Fruit fly (Drosophila melanogaster) whole organism, prepupa: ENCODE measurements around the gene AIMP2.

Source experiments
- CG10631 ChIP-seq: fragments of 200-800 bp; sonication (Bioruptor generic); optimal IDR thresholded peaks from 2 replicates; lab custom pipeline; 2016; ENCODE audit warnings: missing biosample characterization, missing genetic modification characterization
- CG11294 ChIP-seq: fragments of 200-800 bp; sonication (Bioruptor generic); IDR thresholded peaks from 2 replicates; pipeline ENCODE4 v1.3.6; 2022; ENCODE audit warnings: missing biosample characterization, missing genetic modification characterization
- CG11902 ChIP-seq: fragments of 200-800 bp; sonication (Bioruptor generic); optimal IDR thresholded peaks from 3 replicates; lab custom pipeline; 2016; ENCODE audit warnings: missing biosample characterization, missing genetic modification characterization
- CG15336 ChIP-seq: fragments of 200-800 bp; sonication (Bioruptor generic); IDR thresholded peaks from 2 replicates; pipeline ENCODE4 v1.3.6; 2022; ENCODE audit warnings: missing biosample characterization, missing genetic modification characterization
- CG1621 ChIP-seq: fragments of 200-800 bp; sonication (Bioruptor generic); optimal IDR thresholded peaks from 3 replicates; lab custom pipeline; 2018; ENCODE audit warnings: missing biosample characterization, mild to moderate bottlenecking, missing genetic modification characterization
- CG3032 ChIP-seq: fragments of 200-800 bp; optimal IDR thresholded peaks from 2 replicates; lab custom pipeline; 2019; ENCODE audit warnings: missing biosample characterization, mild to moderate bottlenecking, missing genetic modification characterization, moderate library complexity
- CG34406 ChIP-seq: fragments of 200-800 bp; sonication (Bioruptor generic); optimal IDR thresholded peaks from 3 replicates; lab custom pipeline; 2016; ENCODE audit warnings: missing biosample characterization, missing genetic modification characterization
- CG3919 ChIP-seq: fragments of 200-800 bp; sonication (Bioruptor generic); optimal IDR thresholded peaks from 3 replicates; lab custom pipeline; 2016; ENCODE audit warnings: missing biosample characterization, missing genetic modification characterization
- CG4318 ChIP-seq: fragments of 200-800 bp; sonication (Bioruptor generic); optimal IDR thresholded peaks from 3 replicates; lab custom pipeline; 2017; ENCODE audit warnings: missing biosample characterization, mild to moderate bottlenecking, missing genetic modification characterization
- CG6163 ChIP-seq: fragments of 200-800 bp; sonication (Bioruptor generic); IDR thresholded peaks from 3 replicates; pipeline ENCODE4 v1.3.6; 2022; ENCODE audit warnings: missing biosample characterization, missing genetic modification characterization
- CG6276 ChIP-seq: fragments of 200-800 bp; sonication (Bioruptor generic); optimal IDR thresholded peaks from 2 replicates; lab custom pipeline; 2017; ENCODE audit warnings: missing biosample characterization, mild to moderate bottlenecking, missing genetic modification characterization
- CG6808 ChIP-seq: fragments of 200-800 bp; sonication (Bioruptor generic); optimal IDR thresholded peaks from 3 replicates; lab custom pipeline; 2017; ENCODE audit warnings: missing biosample characterization, missing genetic modification characterization, mild to moderate bottlenecking, moderate library complexity, missing genetic modification reagents
- CG6854 ChIP-seq: fragments of 200-800 bp; sonication (Bioruptor generic); optimal IDR thresholded peaks from 2 replicates; lab custom pipeline; 2017; ENCODE audit warnings: missing biosample characterization, mild to moderate bottlenecking, missing genetic modification characterization
- CG8319 ChIP-seq: fragments of 200-800 bp; sonication (Bioruptor generic); optimal IDR thresholded peaks from 3 replicates; lab custom pipeline; 2016; ENCODE audit warnings: missing biosample characterization, missing genetic modification characterization
- CG8632 ChIP-seq: fragments of 200-800 bp; sonication (Bioruptor generic); optimal IDR thresholded peaks from 3 replicates; lab custom pipeline; 2016; ENCODE audit warnings: missing biosample characterization, missing genetic modification characterization
- CG9139 ChIP-seq: fragments of 200-800 bp; sonication (Bioruptor generic); optimal IDR thresholded peaks from 3 replicates; lab custom pipeline; 2017; ENCODE audit warnings: missing biosample characterization, mild to moderate bottlenecking, missing genetic modification characterization
- Eip75B ChIP-seq: fragments of 200-800 bp; sonication (Bioruptor generic); optimal IDR thresholded peaks from 3 replicates; lab custom pipeline; 2016; ENCODE audit warnings: missing biosample characterization, missing genetic modification characterization
- Eip93F ChIP-seq: fragments of 200-800 bp; sonication (Bioruptor generic); optimal IDR thresholded peaks from 2 replicates; lab custom pipeline; 2016; ENCODE audit warnings: missing biosample characterization, mild to moderate bottlenecking, missing genetic modification characterization
- Ets21C ChIP-seq: fragments of 200-800 bp; sonication (Bioruptor generic); optimal IDR thresholded peaks from 3 replicates; lab custom pipeline; 2016; ENCODE audit warnings: missing biosample characterization, missing genetic modification characterization
- Ets96B ChIP-seq: fragments of 200-800 bp; optimal IDR thresholded peaks from 2 replicates; lab custom pipeline; 2019; ENCODE audit warnings: missing biosample characterization, mild to moderate bottlenecking, missing genetic modification characterization, moderate library complexity
- Gug ChIP-seq: fragments of 200-800 bp; sonication (Bioruptor generic); IDR thresholded peaks from 2 replicates; pipeline ENCODE4 v1.3.6; 2022; ENCODE audit warnings: missing biosample characterization, missing genetic modification characterization
- Hr39 ChIP-seq: fragments of 200-800 bp; sonication (Bioruptor generic); optimal IDR thresholded peaks from 2 replicates; lab custom pipeline; 2016; ENCODE audit warnings: missing biosample characterization, missing genetic modification characterization
- Hr4 ChIP-seq: fragments of 200-800 bp; sonication (Bioruptor generic); optimal IDR thresholded peaks from 3 replicates; lab custom pipeline; 2016; ENCODE audit warnings: missing biosample characterization, missing genetic modification characterization
- Lpt ChIP-seq: fragments of 200-800 bp; sonication (Bioruptor generic); optimal IDR thresholded peaks from 3 replicates; lab custom pipeline; 2016; ENCODE audit warnings: missing biosample characterization, missing genetic modification characterization
- Met ChIP-seq: fragments of 200-800 bp; sonication (Bioruptor generic); optimal IDR thresholded peaks from 3 replicates; lab custom pipeline; 2016; ENCODE audit warnings: missing biosample characterization, missing genetic modification characterization
- Smox ChIP-seq: fragments of 200-800 bp; sonication (Bioruptor generic); optimal IDR thresholded peaks from 3 replicates; lab custom pipeline; 2016; ENCODE audit warnings: missing biosample characterization, missing genetic modification characterization
- Sox14 ChIP-seq: fragments of 200-800 bp; sonication (Bioruptor generic); optimal IDR thresholded peaks from 3 replicates; lab custom pipeline; 2016; ENCODE audit warnings: missing biosample characterization, missing genetic modification characterization
- Sox15 ChIP-seq: fragments of 200-800 bp; sonication (Bioruptor generic); optimal IDR thresholded peaks from 3 replicates; lab custom pipeline; 2016; ENCODE audit warnings: missing biosample characterization, missing genetic modification characterization
- achi ChIP-seq: fragments of 200-800 bp; sonication (Bioruptor generic); optimal IDR thresholded peaks from 3 replicates; lab custom pipeline; 2016; ENCODE audit warnings: missing biosample characterization, missing genetic modification characterization
- esn ChIP-seq: fragments of 200-800 bp; sonication (Bioruptor generic); optimal IDR thresholded peaks from 2 replicates; lab custom pipeline; 2016; ENCODE audit warnings: missing biosample characterization, mild to moderate bottlenecking, missing genetic modification characterization, moderate library complexity
- fd85E ChIP-seq: fragments of 200-800 bp; sonication (Bioruptor generic); optimal IDR thresholded peaks from 3 replicates; lab custom pipeline; 2016; ENCODE audit warnings: missing biosample characterization, missing genetic modification characterization
- fkh ChIP-seq: fragments of 200-800 bp; sonication (Bioruptor generic); optimal IDR thresholded peaks from 3 replicates; lab custom pipeline; 2017; ENCODE audit warnings: missing biosample characterization, mild to moderate bottlenecking, missing genetic modification characterization, moderate library complexity
- salr ChIP-seq, 2 experiments: fragments of 200-800 bp; sonication (Bioruptor generic); optimal IDR thresholded peaks; 3 replicates each; lab custom pipeline; 2016 to 2018; ENCODE audit warnings: missing biosample characterization in 2 of 2, missing genetic modification characterization in 2 of 2, mild to moderate bottlenecking in 1 of 2
- svp ChIP-seq: fragments of 200-800 bp; sonication (Bioruptor generic); peaks from one replicate; lab custom pipeline; 2016; ENCODE audit warnings: missing biosample characterization, missing genetic modification characterization
- topi ChIP-seq: fragments of 200-800 bp; sonication (Bioruptor generic); optimal IDR thresholded peaks from 3 replicates; lab custom pipeline; 2016; ENCODE audit warnings: missing biosample characterization, missing genetic modification characterization

Gene AIMP2

DNA sequence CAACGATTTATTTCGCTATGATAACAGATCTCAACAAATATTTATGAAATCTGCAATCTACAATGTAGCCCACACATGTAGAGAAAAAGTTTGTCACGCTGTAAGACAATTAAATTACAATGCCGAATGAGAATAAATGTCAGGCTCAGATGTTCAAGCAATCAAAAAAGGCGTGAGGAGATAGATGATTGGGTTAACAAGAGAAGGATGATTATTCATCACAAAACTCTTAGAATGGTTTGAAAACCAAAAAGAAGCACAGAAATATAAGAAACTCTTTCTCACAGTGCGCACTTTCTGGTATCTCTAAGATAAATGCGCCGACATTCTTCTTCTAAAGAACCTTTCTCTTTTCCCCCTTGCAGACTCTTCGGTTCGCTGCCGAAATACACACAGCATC is 16.6 kb downstream of the AIMP2 start:
- TF ChIP-seq CG6854, result no peak
- TF ChIP-seq CG8319 (GFP tag; lab: Kevin White, UChicago), result no peak
- no peak for TF ChIP-seq CG11294 (GFP tag; lab: Robert Waterston, UW)
- TF ChIP-seq topi (GFP tag; lab: Kevin White, UChicago), result no peak
- peak; percentile 18 for TF ChIP-seq esn
- no peak for TF ChIP-seq Eip75B (GFP tag; lab: Kevin White, UChicago)
- no peak for TF ChIP-seq CG6276 (GFP tag; lab: Kevin White, UChicago)
- no peak for TF ChIP-seq CG3919 (GFP tag; lab: Kevin White, UChicago)
- TF ChIP-seq CG15336 (GFP tag; lab: Robert Waterston, UW), result peak; percentile 54
- TF ChIP-seq CG6163, result no peak
- TF ChIP-seq Hr4 (GFP tag; lab: Kevin White, UChicago), result peak; percentile 62
- TF ChIP-seq Ets96B (tag; lab: Kevin White, UChicago), result no peak
- peak; percentile 28 for TF ChIP-seq CG4318 (GFP tag; lab: Kevin White, UChicago)

DNA sequence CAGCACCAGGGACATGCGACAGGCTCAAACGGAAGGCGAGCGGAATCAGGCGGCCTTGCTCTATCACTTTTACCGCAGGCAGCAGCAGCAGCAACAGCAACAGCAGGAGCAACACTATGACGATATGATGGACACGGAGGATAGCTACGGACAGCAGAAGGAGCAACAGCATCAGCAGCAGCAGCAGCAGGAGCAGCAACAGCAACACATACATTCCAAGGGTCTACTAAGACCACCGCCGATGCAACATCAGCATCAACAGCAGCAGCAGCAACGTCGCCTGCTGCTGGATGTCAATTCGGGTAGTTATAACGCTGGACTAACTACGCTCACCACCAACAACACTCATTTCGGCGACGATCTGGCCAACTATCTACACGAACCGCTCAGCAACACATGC is 21.5 kb downstream of the AIMP2 start:
- TF ChIP-seq Ets21C (no peak), CG6808 (no peak)

DNA sequence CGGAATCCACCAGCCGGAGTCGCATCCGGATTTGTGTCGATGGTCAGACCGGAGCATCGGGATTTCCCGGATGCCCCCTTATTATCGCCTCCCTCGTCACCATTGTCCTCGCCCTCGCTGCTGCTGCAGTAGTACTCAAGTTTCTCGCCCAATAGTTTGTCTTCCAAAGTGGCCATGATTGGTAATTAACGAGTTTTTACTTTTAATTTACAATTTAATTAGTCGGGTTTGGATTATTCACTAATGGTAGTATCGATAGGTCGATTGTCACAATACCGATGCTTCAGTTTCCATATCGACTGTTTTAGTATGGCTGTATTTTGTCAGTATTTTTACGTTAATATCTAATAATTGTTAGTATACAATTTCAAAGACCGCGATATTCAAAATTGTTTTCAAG is 26.7 kb downstream of the AIMP2 start, which contains the start of gene CG7650:
Gene CG7650 (minus strand): TSS at position 278 of the 400 bp plus-strand sequence.
- peak; percentile 86 for TF ChIP-seq CG1621 (tag; lab: Kevin White, UChicago)
- TF ChIP-seq CG8319 (GFP tag; lab: Kevin White, UChicago), result no peak
- peak; percentile 3 for TF ChIP-seq Sox14 (GFP tag; lab: Kevin White, UChicago)

DNA sequence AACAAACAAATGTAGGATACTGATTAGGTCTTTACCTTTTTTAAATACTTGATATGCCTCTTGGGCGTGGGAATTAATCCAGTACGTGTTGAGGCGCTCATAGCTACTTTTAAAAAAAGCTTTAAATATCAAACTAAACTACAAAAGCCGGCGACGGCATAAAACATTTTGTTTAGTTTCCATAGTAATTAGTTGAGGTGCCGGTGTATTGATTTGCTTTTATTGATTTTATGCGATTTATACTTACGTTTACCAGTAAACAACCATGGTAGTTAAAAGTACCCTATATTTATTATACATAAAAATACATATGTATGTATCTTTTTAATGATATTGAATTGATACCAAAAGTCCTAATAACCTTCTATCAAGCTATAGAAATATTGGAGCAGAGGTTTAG is 29.3 kb downstream of the AIMP2 start, which contains the start of gene CG13449:
Gene CG13449 (minus strand): TSS at position 101 of the 400 bp plus-strand sequence.
- TF ChIP-seq CG10631 (GFP tag; lab: Kevin White, UChicago) (no peak), CG1621 (tag; lab: Kevin White, UChicago) (no peak), Lpt (no peak), topi (GFP tag; lab: Kevin White, UChicago) (no peak), CG9139 (GFP tag; lab: Kevin White, UChicago) (no peak), fd85E (GFP tag; lab: Kevin White, UChicago) (no peak), Gug (no peak), CG3919 (GFP tag; lab: Kevin White, UChicago) (no peak), CG6808 (no peak), fkh (GFP tag; lab: Kevin White, UChicago) (no peak), Sox15 (GFP tag; lab: Kevin White, UChicago) (no peak), CG34406 (GFP tag; lab: Kevin White, UChicago) (no peak), salr (GFP tag; optimal IDR thresholded peaks at IDR 0.05; lab: Kevin White, UChicago) (no peak), Met (GFP tag; lab: Kevin White, UChicago) (no peak), CG3032 (tag; lab: Kevin White, UChicago) (no peak), svp (no peak), esn (no peak), CG6854 (no peak)
- TF ChIP-seq, all 60 proteins: peak for 0

DNA sequence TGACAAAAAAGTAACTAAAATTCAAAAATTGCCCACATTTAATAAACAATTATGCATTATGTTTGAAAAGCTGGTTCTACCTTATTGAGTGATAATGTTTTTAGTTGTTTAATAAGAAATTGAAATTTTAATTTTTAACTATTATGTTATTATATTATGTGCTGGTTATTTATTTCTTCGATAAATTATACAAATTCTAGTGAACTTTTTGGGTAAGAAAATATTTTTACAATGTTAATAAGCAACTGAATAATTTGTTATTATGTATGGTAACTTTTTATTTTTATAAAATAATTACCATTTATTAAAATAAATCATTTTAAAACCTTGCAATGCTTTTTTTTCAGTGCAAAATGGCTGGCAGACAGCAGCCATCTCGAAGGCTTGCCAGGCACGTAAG is 33.1 kb downstream of the AIMP2 start:
- TF ChIP-seq CG6163 (no peak), CG9139 (GFP tag; lab: Kevin White, UChicago) (no peak), CG11294 (GFP tag; lab: Robert Waterston, UW) (no peak), CG1621 (tag; lab: Kevin White, UChicago) (no peak), CG4318 (GFP tag; lab: Kevin White, UChicago) (no peak), Eip75B (GFP tag; lab: Kevin White, UChicago) (no peak), Eip93F (GFP tag; lab: Kevin White, UChicago) (no peak), CG11902 (GFP tag; lab: Kevin White, UChicago) (no peak), CG34406 (GFP tag; lab: Kevin White, UChicago) (no peak), CG8632 (no peak), topi (GFP tag; lab: Kevin White, UChicago) (no peak), achi (GFP tag; lab: Kevin White, UChicago) (no peak), Hr39 (GFP tag; lab: Kevin White, UChicago) (no peak), Smox (no peak), esn (no peak), CG6808 (no peak), Met (GFP tag; lab: Kevin White, UChicago) (no peak)
